Worm (Caenorhabditis elegans) whole organism, L1 larva: ENCODE measurements around the gene epg-3.

Source experiments
- fkh-8 ChIP-seq: sonication (generic microtip); optimal IDR thresholded peaks from 2 replicates; lab custom pipeline; 2016; ENCODE audit warnings: mild to moderate bottlenecking, missing genetic modification characterization, missing compliant biosample characterization
- hlh-17 ChIP-seq: fragments of 200-800 bp; sonication (Bioruptor generic); optimal IDR thresholded peaks from 2 replicates; lab custom pipeline; 2018; ENCODE audit warnings: missing genetic modification characterization, mild to moderate bottlenecking, missing compliant biosample characterization, moderate library complexity, borderline replicate concordance
- nhr-77 ChIP-seq: fragments of 150-350 bp; optimal IDR thresholded peaks from 2 replicates; lab custom pipeline; 2014; ENCODE audit warnings: missing biosample characterization, missing genetic modification characterization
- unc-30 ChIP-seq: sonication (generic microtip); optimal IDR thresholded peaks from 2 replicates; lab custom pipeline; 2017; ENCODE audit warnings: missing biosample characterization, missing genetic modification characterization
- ztf-11 ChIP-seq, 2 experiments: sonication (generic microtip); optimal IDR thresholded peaks; 2 replicates each; lab custom pipeline; 2016 to 2017; ENCODE audit warnings: missing genetic modification characterization in 2 of 2, missing biosample characterization in 1 of 2, missing compliant biosample characterization in 1 of 2
- ztf-4 ChIP-seq: fragments of 150-350 bp; optimal IDR thresholded peaks from 2 replicates; lab custom pipeline; 2014; ENCODE audit warnings: missing biosample characterization, missing genetic modification characterization

Gene epg-3

DNA sequence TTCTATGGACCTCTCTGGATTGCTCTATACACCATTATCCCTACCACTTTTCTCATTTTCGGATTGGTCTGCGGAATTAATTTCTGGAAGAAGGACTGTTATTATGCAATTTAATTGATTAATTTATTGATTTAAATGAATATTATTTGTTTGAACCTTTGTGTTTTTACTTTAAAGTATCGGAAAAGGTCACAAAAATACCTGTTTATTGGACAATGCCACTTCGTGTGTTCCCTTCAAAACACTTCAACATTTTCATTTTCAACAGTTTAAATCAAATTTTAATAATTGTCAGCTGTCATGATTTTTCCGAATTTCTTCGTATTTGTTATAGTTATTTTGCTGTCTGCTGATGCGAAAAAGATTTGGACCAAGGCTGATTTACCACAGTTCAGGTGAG lies 56.5 kb downstream of the epg-3 start, which contains the start of gene ZK1010.12:
Gene ZK1010.12 (plus strand): TSS at position 301 of the 400 bp plus-strand sequence.
- TF ChIP-seq hlh-17 (GFP tag; lab: Kevin White, UChicago): no peak
- TF ChIP-seq nhr-77 (tag; lab: Kevin White, UChicago): no peak
- no peak for TF ChIP-seq ztf-4
- no peak for TF ChIP-seq unc-30 (tag; lab: Kevin White, UChicago)
- TF ChIP-seq fkh-8 (tag; lab: Kevin White, UChicago): no peak
- TF ChIP-seq ztf-11 (tag; optimal IDR thresholded peaks at IDR 0.05; lab: Kevin White, UChicago): no peak
- TF ChIP-seq, all 84 proteins: peak for 0
